Worm (Caenorhabditis elegans): ENCODE measurements around the gene aakb-1.

DNA sequence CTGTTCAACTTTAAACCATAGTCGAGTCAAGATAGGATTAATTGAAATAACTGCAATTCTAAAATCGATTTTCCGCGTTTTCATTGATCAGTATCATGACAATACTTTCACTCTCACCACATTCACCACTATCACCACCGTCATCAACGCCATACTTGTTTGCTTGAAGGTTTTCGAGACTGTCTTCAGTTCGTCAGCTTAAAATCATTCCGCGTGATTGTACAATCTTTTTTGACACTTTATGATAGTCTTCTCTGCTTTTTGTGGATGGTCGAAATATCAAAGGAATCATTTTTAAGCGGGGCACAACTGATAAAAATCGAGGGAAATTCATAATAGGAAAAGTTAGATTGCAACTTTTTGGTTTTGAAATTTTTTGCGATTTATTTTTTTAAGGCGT lies 9.3 kb upstream of the aakb-1 start:
- TF ChIP-seq egl-18 (GFP tag; IDR thresholded peaks at IDR 0.05) (no peak), sptf-2 (GFP tag; optimal IDR thresholded peaks at IDR 0.05) (no peak), hlh-12 (tag; optimal IDR thresholded peaks at IDR 0.05) (no peak), rec-8 (tag; optimal IDR thresholded peaks at IDR 0.05) (no peak)
